Fruit fly (Drosophila melanogaster): Measurements from ENCODE around the gene CG4360.
A peak's percentile ranks its signal among the peaks of the same experiment; 100 is the strongest.

Gene CG4360

DNA sequence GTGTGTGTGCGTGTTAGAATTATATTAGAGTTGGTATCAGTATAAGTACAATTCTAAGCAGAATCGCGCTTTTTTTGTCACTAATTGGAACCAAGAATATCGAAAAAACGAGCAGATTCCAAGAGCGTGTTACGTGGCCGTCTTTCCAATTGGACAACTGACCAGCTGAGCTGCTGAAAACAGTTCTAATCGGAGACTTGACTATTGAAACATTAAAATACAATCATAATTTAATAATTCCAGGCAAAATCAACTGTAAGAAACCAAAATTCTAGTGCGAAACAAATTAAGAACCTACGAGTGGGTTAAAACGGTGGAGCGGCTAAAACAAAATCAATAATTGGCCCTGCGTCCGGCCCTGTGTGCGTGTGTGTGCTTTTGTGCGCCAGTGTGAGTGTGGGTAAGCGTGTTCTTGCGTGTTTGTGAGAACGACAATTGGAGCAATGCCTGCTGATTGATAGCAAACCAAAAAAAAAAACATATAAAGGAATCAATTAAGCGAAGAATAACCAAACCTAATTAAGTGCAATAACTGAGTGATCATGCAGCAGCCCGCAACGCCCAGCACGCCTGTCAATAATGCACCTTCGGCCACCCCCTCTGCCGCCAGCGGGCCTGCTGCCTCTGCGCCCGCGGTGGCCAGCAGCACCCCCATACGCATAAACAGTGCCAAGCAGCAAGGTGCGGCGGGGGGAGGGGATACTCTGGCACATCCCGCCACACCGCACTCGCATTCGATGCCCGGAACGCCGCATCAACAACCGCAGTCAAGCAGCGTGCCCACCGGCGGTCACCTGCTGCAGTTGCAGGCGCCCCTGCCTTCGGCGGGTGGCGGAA, 17.9 kb downstream of the CG4360 start:
- TF ChIP-seq zen (tag; optimal IDR thresholded peaks at IDR 0.05) (peak; percentile 30), CG17359 (tag; optimal IDR thresholded peaks at IDR 0.05) (no peak), Ets65A (GFP tag) (peak; percentile 83), CG2678 (tag; optimal IDR thresholded peaks at IDR 0.05) (peak; percentile 34), vvl (GFP tag; IDR thresholded peaks at IDR 0.05) (peak; percentile 5; the same call in 1 of the 2 replicates), Bgb (GFP tag; IDR thresholded peaks at IDR 0.05; ENCODE audit: partially characterized antibody) (no peak), CG30403 (GFP tag; optimal IDR thresholded peaks at IDR 0.05) (no peak), al (GFP tag; IDR thresholded peaks at IDR 0.05) (0 out of 2 replicates have a peak, but pooled peaks have one; percentile 13), crol (GFP tag; IDR thresholded peaks at IDR 0.05) (peak; percentile 96), exex (tag; optimal IDR thresholded peaks at IDR 0.05) (peak; percentile 46), CG5953 (GFP tag; IDR thresholded peaks at IDR 0.05) (0 out of 2 replicates have a peak, but pooled peaks have one; percentile 44), Dip3 (GFP tag; optimal IDR thresholded peaks at IDR 0.05) (no peak), Meics (GFP tag; optimal IDR thresholded peaks at IDR 0.05) (peak; percentile 60), ac (GFP tag; optimal IDR thresholded peaks at IDR 0.05) (no peak), CG1233 (GFP tag; optimal IDR thresholded peaks at IDR 0.05) (peak; percentile 12), CG4328 (GFP tag; optimal IDR thresholded peaks at IDR 0.05) (peak; percentile 3), CG13424 (tag; optimal IDR thresholded peaks at IDR 0.05) (no peak), bbx (GFP tag; IDR thresholded peaks at IDR 0.05; ENCODE audit: partially characterized antibody) (0 out of 2 replicates have a peak, but pooled peaks have one; percentile 36), ems (GFP tag; optimal IDR thresholded peaks at IDR 0.05) (peak; percentile 8), ssp (GFP tag; IDR thresholded peaks at IDR 0.05) (peak; percentile 24; the same call in 1 of the 2 replicates), Vsx1 (GFP tag; optimal IDR thresholded peaks at IDR 0.05) (peak; percentile 39), gce (GFP tag; IDR thresholded peaks at IDR 0.05) (0 out of 3 replicates have a peak, but pooled peaks have one; percentile 11), CG6689 (GFP tag; IDR thresholded peaks at IDR 0.05) (peak; percentile 25; the same call in 1 of the 2 replicates), chinmo (GFP tag; IDR thresholded peaks at IDR 0.05; ENCODE audit: partially characterized antibody) (0 out of 4 replicates have a peak, but pooled peaks have one; percentile 59), gem (tag; optimal IDR thresholded peaks at IDR 0.05) (peak; percentile 13), CG10565 (GFP tag; optimal IDR thresholded peaks at IDR 0.05) (no peak), Elba2 (GFP tag; optimal IDR thresholded peaks at IDR 0.05) (peak; percentile 79), CG12236 (GFP tag; optimal IDR thresholded peaks at IDR 0.05) (no peak), stc (GFP tag; IDR thresholded peaks at IDR 0.05) (peak; percentile 7; the same call in 1 of the 2 replicates), onecut (GFP tag; IDR thresholded peaks at IDR 0.05) (peak; percentile 91), row (GFP tag; IDR thresholded peaks at IDR 0.05) (peak; percentile 25; the same call in 1 of the 3 replicates), D19B (GFP tag; optimal IDR thresholded peaks at IDR 0.05) (peak; percentile 5), CG10959 (GFP tag; IDR thresholded peaks at IDR 0.05) (no peak), dpn (GFP tag; optimal IDR thresholded peaks at IDR 0.05) (peak in 1 of 2 experiments; percentile 1), cad (GFP tag; optimal IDR thresholded peaks at IDR 0.05) (peak; percentile 7), Opbp (GFP tag; IDR thresholded peaks at IDR 0.05; ENCODE audit: partially characterized antibody) (0 out of 3 replicates have a peak, but pooled peaks have one; percentile 9), HHEX (GFP tag; optimal IDR thresholded peaks at IDR 0.05) (peak; percentile 31), ttk (GFP tag; IDR thresholded peaks at IDR 0.05) (no peak), cg (GFP tag; optimal IDR thresholded peaks at IDR 0.05) (peak; percentile 68), Med (GFP tag) (peak; percentile 65), H15 (GFP tag; IDR thresholded peaks at IDR 0.05) (0 out of 3 replicates have a peak, but pooled peaks have one; percentile 32), CG4730 (GFP tag; IDR thresholded peaks at IDR 0.05) (0 out of 2 replicates have a peak, but pooled peaks have one; percentile 6), insv (GFP tag; optimal IDR thresholded peaks at IDR 0.05) (peak; percentile 36 to 91), Taf1 (GFP tag; IDR thresholded peaks at IDR 0.05) (no peak), eyg (GFP tag; optimal IDR thresholded peaks at IDR 0.05) (peak; percentile 23)

All from whole organism, embryonic.